Fruit fly (Drosophila melanogaster) whole organism, embryonic: ENCODE results near the gene TotM.

ENCODE experiments used
- C15 ChIP-seq: fragments of 200-800 bp; sonication (Bioruptor generic); IDR thresholded peaks from 3 replicates; pipeline ENCODE4 v1.3.6; 2022; ENCODE audit warnings: missing biosample characterization, missing genetic modification characterization
- CG10147 ChIP-seq: fragments of 200-800 bp; sonication (Bioruptor generic); optimal IDR thresholded peaks from 2 replicates; lab custom pipeline; 2019; ENCODE audit warnings: missing biosample characterization, mild to moderate bottlenecking, missing genetic modification characterization, moderate library complexity
- CG10209 ChIP-seq: fragments of 200-800 bp; sonication (Bioruptor generic); optimal IDR thresholded peaks from 3 replicates; lab custom pipeline; 2017; ENCODE audit warnings: missing biosample characterization, mild to moderate bottlenecking, missing genetic modification characterization, missing genetic modification reagents
- CG10274 ChIP-seq: fragments of 200-800 bp; sonication (Bioruptor generic); optimal IDR thresholded peaks from 3 replicates; lab custom pipeline; 2017; ENCODE audit warnings: missing biosample characterization, mild to moderate bottlenecking, missing genetic modification characterization
- CG12104 ChIP-seq: fragments of 200-800 bp; sonication (Bioruptor generic); optimal IDR thresholded peaks from 3 replicates; lab custom pipeline; 2016; ENCODE audit warnings: missing biosample characterization, missing genetic modification characterization
- CG12769 ChIP-seq: fragments of 200-800 bp; sonication (Bioruptor generic); optimal IDR thresholded peaks from 2 replicates; lab custom pipeline; 2019; ENCODE audit warnings: missing biosample characterization, mild to moderate bottlenecking, missing genetic modification characterization, moderate library complexity
- CG13424 ChIP-seq: fragments of 200-800 bp; sonication (Bioruptor generic); optimal IDR thresholded peaks from 2 replicates; lab custom pipeline; 2019; ENCODE audit warnings: missing biosample characterization, mild to moderate bottlenecking, missing genetic modification characterization, moderate library complexity
- CG13624 ChIP-seq: fragments of 200-800 bp; sonication (Bioruptor generic); optimal IDR thresholded peaks from 2 replicates; lab custom pipeline; 2016; ENCODE audit warnings: missing biosample characterization, missing genetic modification characterization
- CG13775 ChIP-seq: fragments of 200-800 bp; sonication (Bioruptor generic); optimal IDR thresholded peaks from 3 replicates; lab custom pipeline; 2017; ENCODE audit warnings: missing biosample characterization, mild to moderate bottlenecking, missing genetic modification characterization
- CG14050 ChIP-seq: fragments of 200-800 bp; sonication (Bioruptor generic); IDR thresholded peaks from 3 replicates; pipeline ENCODE4 v1.3.6; 2022; ENCODE audit warnings: missing biosample characterization, missing genetic modification characterization
- CG14441 ChIP-seq: fragments of 200-800 bp; sonication (Bioruptor generic); IDR thresholded peaks from 2 replicates; pipeline ENCODE4 v1.3.6; 2022; ENCODE audit warnings: missing biosample characterization, missing genetic modification characterization
- CG15269 ChIP-seq: fragments of 200-800 bp; sonication (Bioruptor generic); optimal IDR thresholded peaks from 2 replicates; lab custom pipeline; 2018; ENCODE audit warnings: missing biosample characterization, mild to moderate bottlenecking, missing genetic modification characterization, moderate library complexity
- CG17829 ChIP-seq: fragments of 200-800 bp; optimal IDR thresholded peaks from 2 replicates; lab custom pipeline; 2019; ENCODE audit warnings: missing biosample characterization, mild to moderate bottlenecking, missing genetic modification characterization, moderate library complexity
- CG17912 ChIP-seq: fragments of 200-800 bp; sonication (Bioruptor generic); optimal IDR thresholded peaks from 2 replicates; lab custom pipeline; 2018; ENCODE audit warnings: missing biosample characterization, mild to moderate bottlenecking, missing genetic modification characterization
- CG2116 ChIP-seq: fragments of 200-800 bp; sonication (Bioruptor generic); optimal IDR thresholded peaks from 3 replicates; lab custom pipeline; 2018; ENCODE audit warnings: missing biosample characterization, mild to moderate bottlenecking, missing genetic modification characterization
- CG2875 ChIP-seq: fragments of 200-800 bp; sonication (Bioruptor generic); optimal IDR thresholded peaks from 2 replicates; lab custom pipeline; 2017; ENCODE audit warnings: missing biosample characterization, mild to moderate bottlenecking, missing genetic modification characterization, missing genetic modification reagents
- CG31441 ChIP-seq: fragments of 200-800 bp; sonication (Bioruptor generic); IDR thresholded peaks from 2 replicates; pipeline ENCODE4 v1.3.6; 2022; ENCODE audit warnings: missing biosample characterization, missing genetic modification characterization
- CG34224 ChIP-seq: fragments of 200-800 bp; sonication (Bioruptor generic); IDR thresholded peaks from 3 replicates; pipeline ENCODE4 v1.3.6; 2022; ENCODE audit warnings: missing biosample characterization, missing genetic modification characterization; ENCODE audit not compliant: partially characterized antibody
- CG4282 ChIP-seq: fragments of 200-800 bp; sonication (Bioruptor generic); optimal IDR thresholded peaks from 2 replicates; lab custom pipeline; 2016; ENCODE audit warnings: missing biosample characterization, missing genetic modification characterization
- CG4820 ChIP-seq: fragments of 200-800 bp; sonication (Bioruptor generic); optimal IDR thresholded peaks from 3 replicates; lab custom pipeline; 2016; ENCODE audit warnings: missing biosample characterization, missing genetic modification characterization
- CG8089 ChIP-seq: fragments of 200-800 bp; sonication (Bioruptor generic); optimal IDR thresholded peaks from 3 replicates; lab custom pipeline; 2016; ENCODE audit warnings: missing biosample characterization, missing genetic modification characterization
- Chrac-16 ChIP-seq: fragments of 200-800 bp; sonication (Bioruptor generic); optimal IDR thresholded peaks from 3 replicates; lab custom pipeline; 2016; ENCODE audit warnings: missing biosample characterization, missing genetic modification characterization
- Eip74EF ChIP-seq, 2 experiments: fragments of 200-800 bp in 1 of 2; fragments of >200 bp in 1 of 2; sonication (Bioruptor generic) in 1 of 2; optimal IDR thresholded peaks; 2 replicates each; lab custom pipeline; 2017 to 2019; ENCODE audit warnings: missing biosample characterization in 2 of 2, missing genetic modification characterization in 2 of 2, mild to moderate bottlenecking in 1 of 2, moderate library complexity in 1 of 2
- Fer1 ChIP-seq: fragments of 200-800 bp; sonication (Bioruptor generic); optimal IDR thresholded peaks from 2 replicates; lab custom pipeline; 2017; ENCODE audit warnings: missing biosample characterization, mild to moderate bottlenecking, missing genetic modification characterization
- Hr3 ChIP-seq: fragments of 200-800 bp; sonication (Bioruptor generic); optimal IDR thresholded peaks from 3 replicates; lab custom pipeline; 2016; ENCODE audit warnings: missing biosample characterization, missing genetic modification characterization
- Lpt ChIP-seq: fragments of >200 bp; optimal IDR thresholded peaks from 2 replicates; lab custom pipeline; 2018; ENCODE audit warnings: missing biosample characterization, missing genetic modification characterization
- Nf-YA ChIP-seq: fragments of 200-800 bp; sonication (Bioruptor generic); IDR thresholded peaks from 2 replicates; pipeline ENCODE4 v1.3.6; 2022; ENCODE audit warnings: missing biosample characterization, missing genetic modification characterization
- Optix ChIP-seq: fragments of 200-800 bp; sonication (Bioruptor generic); IDR thresholded peaks from 3 replicates; pipeline ENCODE4 v1.3.6; 2022; ENCODE audit warnings: missing biosample characterization, missing genetic modification characterization
- Rx ChIP-seq: fragments of 200-800 bp; sonication (Bioruptor generic); IDR thresholded peaks from 2 replicates; pipeline ENCODE4 v1.3.6; 2022; ENCODE audit warnings: missing biosample characterization, missing genetic modification characterization
- Scr ChIP-seq: fragments of 200-800 bp; sonication (Bioruptor generic); IDR thresholded peaks from 2 replicates; pipeline ENCODE4 v1.3.6; 2022; ENCODE audit warnings: missing biosample characterization, missing genetic modification characterization; ENCODE audit not compliant: partially characterized antibody
- Trl ChIP-seq, 3 experiments: fragments of >200 bp in 2 of 3; fragments of 200-800 bp in 1 of 3; sonication (Bioruptor generic) in 1 of 3; optimal IDR thresholded peaks; 2 replicates in 1 of 3; 3 replicates in 2 of 3; lab custom pipeline; 2016 to 2017; ENCODE audit warnings: missing biosample characterization in 1 of 3, missing genetic modification characterization in 1 of 3
- aop ChIP-seq: fragments of 200-800 bp; sonication (Bioruptor generic); IDR thresholded peaks from 2 replicates; pipeline ENCODE4 v1.3.6; 2022; ENCODE audit warnings: missing biosample characterization, missing genetic modification characterization
- chn ChIP-seq: fragments of 200-800 bp; sonication (Bioruptor generic); optimal IDR thresholded peaks from 2 replicates; lab custom pipeline; 2016; ENCODE audit warnings: missing biosample characterization, missing genetic modification characterization
- dmrt11E ChIP-seq: fragments of 200-800 bp; sonication (Bioruptor generic); optimal IDR thresholded peaks from 3 replicates; lab custom pipeline; 2018; ENCODE audit warnings: missing biosample characterization, mild to moderate bottlenecking, missing genetic modification characterization, moderate library complexity
- eve ChIP-seq, 2 experiments: fragments of >200 bp; optimal IDR thresholded peaks; 2 replicates each; lab custom pipeline; 2017; ENCODE audit warnings: missing biosample characterization in 2 of 2, missing genetic modification characterization in 2 of 2
- fd96Cb ChIP-seq: fragments of 200-800 bp; sonication (Bioruptor generic); optimal IDR thresholded peaks from 2 replicates; lab custom pipeline; 2018; ENCODE audit warnings: missing biosample characterization, mild to moderate bottlenecking, missing genetic modification characterization, moderate library complexity
- fu2 ChIP-seq: fragments of 200-800 bp; sonication (Bioruptor generic); optimal IDR thresholded peaks from 2 replicates; lab custom pipeline; 2016; ENCODE audit warnings: missing biosample characterization, missing genetic modification characterization
- jing ChIP-seq: fragments of 200-800 bp; sonication (Bioruptor generic); optimal IDR thresholded peaks from 2 replicates; lab custom pipeline; 2018; ENCODE audit warnings: missing biosample characterization, mild to moderate bottlenecking, missing genetic modification characterization
- kay ChIP-seq: fragments of 200-800 bp; sonication (Bioruptor generic); optimal IDR thresholded peaks from 2 replicates; lab custom pipeline; 2016; ENCODE audit warnings: missing biosample characterization, missing genetic modification characterization
- mam ChIP-seq: fragments of 200-800 bp; sonication (Bioruptor generic); optimal IDR thresholded peaks from 3 replicates; lab custom pipeline; 2016; ENCODE audit warnings: missing biosample characterization, missing genetic modification characterization
- prd ChIP-seq, 3 experiments: fragments of >200 bp in 2 of 3; fragments of 200-800 bp in 1 of 3; sonication (Bioruptor generic) in 1 of 3; optimal IDR thresholded peaks in 2 of 3; IDR thresholded peaks in 1 of 3; 2 replicates in 2 of 3; 3 replicates in 1 of 3; pipeline versions ENCODE4 v1.3.6 to Lab custom; 2017 to 2022; ENCODE audit warnings: missing biosample characterization in 1 of 3, missing genetic modification characterization in 1 of 3
- ranshi ChIP-seq: fragments of 200-800 bp; sonication (Bioruptor generic); IDR thresholded peaks from 2 replicates; pipeline ENCODE4 v1.3.6; 2022; ENCODE audit warnings: missing biosample characterization, missing genetic modification characterization
- sens ChIP-seq: fragments of 200-800 bp; sonication (Bioruptor generic); peaks from one replicate; lab custom pipeline; 2016; ENCODE audit warnings: missing biosample characterization, missing genetic modification characterization
- shn ChIP-seq: fragments of 200-800 bp; sonication (Bioruptor generic); optimal IDR thresholded peaks from 3 replicates; lab custom pipeline; 2016; ENCODE audit warnings: missing biosample characterization, missing genetic modification characterization
- sug ChIP-seq: fragments of 200-800 bp; optimal IDR thresholded peaks from 2 replicates; lab custom pipeline; 2019; ENCODE audit warnings: missing biosample characterization, mild to moderate bottlenecking, missing genetic modification characterization, moderate library complexity
- tin ChIP-seq: fragments of 200-800 bp; sonication (Bioruptor generic); optimal IDR thresholded peaks from 3 replicates; lab custom pipeline; 2016; ENCODE audit warnings: missing biosample characterization, missing genetic modification characterization
- tll ChIP-seq, 2 experiments: fragments of 200-800 bp in 1 of 2; fragments of >200 bp in 1 of 2; sonication (Bioruptor generic) in 1 of 2; optimal IDR thresholded peaks; 2 replicates each; lab custom pipeline; 2017 to 2019; ENCODE audit warnings: missing biosample characterization in 2 of 2, missing genetic modification characterization in 2 of 2, mild to moderate bottlenecking in 1 of 2, moderate library complexity in 1 of 2
- tna ChIP-seq: fragments of 200-800 bp; sonication (Bioruptor generic); IDR thresholded peaks from 2 replicates; pipeline ENCODE4 v1.3.6; 2022; ENCODE audit warnings: missing biosample characterization, missing genetic modification characterization; ENCODE audit not compliant: partially characterized antibody
- tup ChIP-seq: fragments of 200-800 bp; sonication (Bioruptor generic); optimal IDR thresholded peaks from 2 replicates; lab custom pipeline; 2016; ENCODE audit warnings: missing biosample characterization, mild to moderate bottlenecking, missing genetic modification characterization, moderate library complexity

TotM gene

DNA sequence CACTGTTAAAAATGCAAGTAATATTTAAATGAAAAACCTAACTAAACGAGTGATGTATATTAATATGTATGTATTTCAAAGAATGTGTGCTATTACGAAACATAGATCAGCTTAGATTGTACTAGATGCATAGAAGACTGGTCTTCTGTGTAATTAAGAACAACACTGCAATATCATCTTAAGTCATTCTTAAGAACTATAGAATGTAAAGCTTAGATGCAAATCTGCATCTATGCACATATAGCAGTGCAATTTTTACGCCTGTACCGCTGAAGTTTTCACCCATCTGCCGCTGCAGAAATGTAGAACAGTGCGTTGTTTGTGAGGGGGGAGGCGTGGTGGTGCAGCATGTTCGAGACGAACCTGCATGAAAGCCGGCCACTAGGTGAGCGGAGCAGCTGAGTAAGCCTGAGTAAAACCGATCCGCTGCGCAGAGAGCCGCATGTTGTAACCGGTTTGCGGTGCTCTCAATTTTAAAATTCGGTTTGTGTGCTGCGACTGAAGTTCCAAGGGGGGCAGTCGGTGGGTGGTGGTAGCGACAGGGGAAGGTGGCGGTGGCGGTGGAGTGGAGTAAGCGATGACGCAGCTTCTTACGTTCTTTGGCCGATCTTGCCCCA, 32.9 kb upstream of the TotM start (continued):
- TF ChIP-seq CG12104 (no peak), CG10209 (peak; percentile 10), CG4820 (GFP tag; lab: Kevin White, UChicago) (peak; percentile 38), ranshi (GFP tag; lab: Robert Waterston, UW) (no peak), CG12769 (tag; lab: Kevin White, UChicago) (no peak), eve (GFP tag; optimal IDR thresholded peaks at IDR 0.05; lab: Kevin White, UChicago) (no peak), tll (GFP tag; optimal IDR thresholded peaks at IDR 0.05; lab: Kevin White, UChicago) (no peak), CG10147 (GFP tag; lab: Kevin White, UChicago) (no peak), mam (GFP tag; lab: Kevin White, UChicago) (no peak), shn (no peak), CG17912 (GFP tag; lab: Kevin White, UChicago) (no peak), CG15269 (tag; lab: Kevin White, UChicago) (no peak), Lpt (no peak), chn (no peak), kay (GFP tag; lab: Kevin White, UChicago) (peak; percentile 77), Chrac-16 (GFP tag; lab: Kevin White, UChicago) (no peak), tin (GFP tag; lab: Kevin White, UChicago) (peak; percentile 1), C15 (GFP tag; lab: Robert Waterston, UW) (no peak), Rx (GFP tag; lab: Robert Waterston, UW) (no peak), CG17829 (tag; lab: Kevin White, UChicago) (peak; percentile 16), CG34224 (GFP tag; lab: Robert Waterston, UW) (no peak), Trl (optimal IDR thresholded peaks at IDR 0.05; lab: Kevin White, UChicago) (peak; percentile 45 to 74), Trl (GFP tag; optimal IDR thresholded peaks at IDR 0.05; lab: Kevin White, UChicago) (no peak), Scr (GFP tag; lab: Robert Waterston, UW) (no peak), CG4282 (GFP tag; lab: Kevin White, UChicago) (no peak), CG14441 (no peak), dmrt11E (tag; lab: Kevin White, UChicago) (peak; percentile 14), Hr3 (GFP tag; lab: Kevin White, UChicago) (no peak), aop (GFP tag; lab: Robert Waterston, UW) (no peak), CG14050 (no peak), CG2116 (GFP tag; lab: Kevin White, UChicago) (no peak), CG13775 (no peak), prd (optimal IDR thresholded peaks at IDR 0.05; lab: Kevin White, UChicago) (no peak), prd (GFP tag; IDR thresholded peaks at IDR 0.05; lab: Robert Waterston, UW) (no peak), Eip74EF (GFP tag; optimal IDR thresholded peaks at IDR 0.05; lab: Kevin White, UChicago) (no peak), tup (GFP tag; lab: Kevin White, UChicago) (no peak), jing (GFP tag; lab: Kevin White, UChicago) (no peak), CG2875 (GFP tag; lab: Kevin White, UChicago) (no peak), fd96Cb (tag; lab: Kevin White, UChicago) (peak; percentile 51), CG13624 (GFP tag; lab: Kevin White, UChicago) (no peak), Optix (GFP tag; lab: Robert Waterston, UW) (no peak), CG10274 (no peak), Nf-YA (no peak), CG13424 (tag; lab: Kevin White, UChicago) (peak; percentile 11), sug (tag; lab: Kevin White, UChicago) (peak; percentile 19), CG31441 (peak; percentile 55; the same call in 1 of the 2 replicates), CG8089 (no peak), fu2 (GFP tag; lab: Kevin White, UChicago) (no peak), sens (no peak), Fer1 (no peak), tna (GFP tag; lab: Robert Waterston, UW) (no peak)
